Worm (Caenorhabditis elegans) whole organism, late embryonic: ENCODE measurements around the gene T13F3.8.

Source experiments
- C38D4.7 ChIP-seq: fragments of 200-800 bp; sonication (Bioruptor generic); optimal IDR thresholded peaks from 2 replicates; lab custom pipeline; 2018; ENCODE audit warnings: mild to moderate bottlenecking, missing genetic modification characterization, moderate library complexity, missing compliant biosample characterization
- ceh-19 ChIP-seq: fragments of 200-800 bp; sonication (Bioruptor generic); optimal IDR thresholded peaks from 2 replicates; lab custom pipeline; 2018; ENCODE audit warnings: mild to moderate bottlenecking, missing genetic modification characterization, missing compliant biosample characterization
- mec-3 ChIP-seq: sonication (generic microtip); optimal IDR thresholded peaks from 2 replicates; lab custom pipeline; 2016; ENCODE audit warnings: borderline replicate concordance, missing genetic modification characterization, missing compliant biosample characterization
- pqm-1 ChIP-seq: sonication (generic microtip); optimal IDR thresholded peaks from 2 replicates; lab custom pipeline; 2016; ENCODE audit warnings: missing genetic modification characterization, missing compliant biosample characterization

- TF ChIP-seq ceh-19 (GFP tag; lab: Kevin White, UChicago) (no peak), mec-3 (tag; lab: Kevin White, UChicago) (no peak), pqm-1 (tag; lab: Kevin White, UChicago) (no peak), C38D4.7 (GFP tag; lab: Kevin White, UChicago) (no peak)
These were observed 29.1 kb downstream of the T13F3.8 start, which contains the start of gene srbc-84 for ce11 chrV:16298669-16299068.
